Fruit fly (Drosophila melanogaster): ENCODE measurements around the gene CG32266.

CG32266 gene

DNA sequence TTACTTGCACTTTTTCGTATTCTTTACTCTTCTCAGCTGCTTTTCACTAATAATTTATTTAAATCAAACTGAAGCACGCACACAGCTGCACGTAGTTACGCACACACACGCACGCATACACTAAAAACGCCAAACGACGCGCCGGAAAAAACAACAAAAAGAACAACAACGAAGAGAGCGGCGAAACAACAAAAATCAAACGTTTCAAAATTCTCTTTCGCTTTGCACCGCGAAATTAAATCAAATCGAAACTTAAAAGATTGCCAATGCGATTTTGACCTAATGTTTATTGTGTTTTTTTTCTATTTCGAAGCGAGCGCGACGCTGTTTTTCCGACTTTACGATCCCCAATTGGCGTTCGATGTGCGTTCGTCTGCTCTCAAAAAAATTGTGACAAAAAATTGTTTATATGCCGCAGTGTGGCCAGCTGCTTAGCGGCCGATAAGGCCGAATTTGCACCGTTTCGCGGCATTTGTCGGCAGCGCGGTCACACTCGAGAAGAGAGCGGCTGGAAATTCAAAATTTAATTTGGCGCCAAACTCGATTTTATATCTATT, 2.9 kb upstream of the CG32266 start:
- no peak for TF ChIP-seq cnc (optimal IDR thresholded peaks at IDR 0.05)
- TF ChIP-seq CG7045 (GFP tag; optimal IDR thresholded peaks at IDR 0.05) = no peak
- TF ChIP-seq cic (GFP tag; optimal IDR thresholded peaks at IDR 0.05) = peak; percentile 58
- no peak for TF ChIP-seq pad (GFP tag; optimal IDR thresholded peaks at IDR 0.05)
- peak; percentile 25 for TF ChIP-seq CG1620 (GFP tag; optimal IDR thresholded peaks at IDR 0.05)
- TF ChIP-seq CG7101 (tag; optimal IDR thresholded peaks at IDR 0.05) = peak; percentile 56
- peak; percentile 62 for TF ChIP-seq tj (GFP tag; optimal IDR thresholded peaks at IDR 0.05)
- no peak for TF ChIP-seq CG14711 (tag; optimal IDR thresholded peaks at IDR 0.05)
- peak; percentile 48 for TF ChIP-seq CG12768 (GFP tag; optimal IDR thresholded peaks at IDR 0.05)
- TF ChIP-seq kay (GFP tag; ENCODE audit: borderline replicate concordance) = peak; percentile 61
- peak; percentile 54 for TF ChIP-seq Hr96 (GFP tag; optimal IDR thresholded peaks at IDR 0.05)
- no peak for TF ChIP-seq ovo (GFP tag; optimal IDR thresholded peaks at IDR 0.05)
- no peak for TF ChIP-seq CG5204 (GFP tag; optimal IDR thresholded peaks at IDR 0.05)
- peak; percentile 47 for TF ChIP-seq Crg-1 (GFP tag; optimal IDR thresholded peaks at IDR 0.05)
- peak; percentile 63 for TF ChIP-seq Mnt (GFP tag; optimal IDR thresholded peaks at IDR 0.05)
- TF ChIP-seq CG33017 (tag; optimal IDR thresholded peaks at IDR 0.05) = peak; percentile 48
- peak; percentile 23 for TF ChIP-seq CG11617 (GFP tag; optimal IDR thresholded peaks at IDR 0.05)
- peak; percentile 43 for TF ChIP-seq bab1 (GFP tag; optimal IDR thresholded peaks at IDR 0.05)
- no peak for TF ChIP-seq toe (GFP tag; optimal IDR thresholded peaks at IDR 0.05)
- no peak for TF ChIP-seq Clk (GFP tag; optimal IDR thresholded peaks at IDR 0.05)

DNA sequence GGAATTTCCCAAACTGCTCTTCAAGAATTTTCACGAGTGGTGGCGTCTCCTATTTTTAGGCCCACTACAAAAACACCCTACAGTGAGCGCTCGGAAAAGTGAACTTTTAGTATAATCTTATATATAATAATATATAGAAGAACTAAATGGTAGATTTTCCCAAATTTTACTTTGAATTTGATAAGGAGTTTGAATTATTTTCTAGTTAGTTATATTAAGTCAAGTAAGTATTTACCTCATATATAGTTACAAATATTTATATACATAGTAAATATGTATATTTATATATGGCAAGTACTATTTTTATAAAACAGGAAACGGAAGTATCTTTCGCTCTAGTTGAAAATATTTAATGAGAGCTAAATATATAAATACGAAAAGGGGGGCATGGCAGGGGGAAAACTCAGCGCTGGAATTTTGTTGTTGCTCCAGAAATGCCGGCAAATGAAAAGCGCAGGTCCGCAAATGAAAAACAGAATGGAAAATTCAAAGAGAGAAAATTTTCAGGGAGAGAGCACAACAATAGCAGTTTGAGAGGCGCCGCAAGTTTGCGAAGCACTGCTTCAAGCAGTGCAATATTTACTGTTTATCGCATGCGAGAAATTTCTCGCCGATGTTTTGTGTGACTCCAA, 1.7 kb upstream of the CG32266 start:
- TF ChIP-seq CG1620 (GFP tag; optimal IDR thresholded peaks at IDR 0.05) (no peak), cic (GFP tag; optimal IDR thresholded peaks at IDR 0.05) (peak; percentile 11)

DNA sequence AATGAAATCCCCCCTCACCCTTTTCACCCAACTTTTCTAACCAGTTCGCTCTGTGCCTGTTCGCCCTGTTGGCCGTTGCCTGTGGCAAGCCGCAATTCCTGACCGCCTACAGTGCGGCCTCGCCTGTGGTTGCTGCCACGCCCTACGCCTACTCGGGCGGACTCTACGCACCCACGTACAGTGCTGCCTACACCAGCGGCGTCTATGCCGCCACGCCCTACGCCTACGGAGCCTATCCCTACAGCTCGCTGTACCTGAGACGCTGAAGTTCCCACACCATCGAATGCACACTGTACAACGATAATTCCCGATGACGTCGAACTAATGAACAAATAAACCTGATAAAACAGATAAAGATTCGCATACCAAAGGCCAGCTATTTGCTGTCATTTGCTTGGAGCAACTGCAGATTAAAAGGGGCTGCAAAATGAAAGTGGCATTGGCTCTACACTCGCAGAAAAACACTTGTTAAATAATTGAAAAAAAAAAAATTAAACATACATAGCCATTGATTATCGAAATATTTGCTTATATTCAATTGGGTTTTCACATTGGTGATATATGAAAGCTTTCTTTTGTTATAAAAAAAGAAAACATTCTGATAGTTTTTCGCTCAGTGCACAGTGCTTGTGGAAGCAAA, 559 bp downstream of the CG32266 start:
- TF ChIP-seq CG7101 (tag; optimal IDR thresholded peaks at IDR 0.05) (no peak), CG5204 (GFP tag; optimal IDR thresholded peaks at IDR 0.05) (no peak), CG12768 (GFP tag; optimal IDR thresholded peaks at IDR 0.05) (no peak), kay (GFP tag; ENCODE audit: borderline replicate concordance) (peak; percentile 63)

DNA sequence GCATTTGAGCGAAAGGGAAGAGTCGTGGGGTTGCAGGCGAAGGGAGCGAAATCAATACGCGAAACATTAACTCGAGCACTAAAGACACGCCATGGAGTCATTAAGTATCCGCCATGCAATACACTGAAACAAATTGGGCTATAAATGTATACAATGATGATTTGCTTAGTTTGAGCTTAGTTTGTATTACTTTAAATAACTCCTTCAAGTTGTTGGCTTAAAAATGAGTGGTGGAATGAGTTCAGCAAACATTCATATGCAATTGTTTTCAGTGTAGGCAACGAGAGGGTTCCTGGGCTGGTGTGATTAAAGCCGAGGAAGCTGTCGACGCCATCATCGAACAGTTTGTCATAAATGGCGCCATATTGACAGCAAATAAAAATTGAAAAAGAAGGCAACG, 7.1 kb downstream of the CG32266 start:
- TF ChIP-seq CG12768 (GFP tag; optimal IDR thresholded peaks at IDR 0.05) = no peak
- TF ChIP-seq cnc (optimal IDR thresholded peaks at IDR 0.05) = no peak
- TF ChIP-seq Hr96 (GFP tag; optimal IDR thresholded peaks at IDR 0.05) = no peak
- no peak for TF ChIP-seq CG5204 (GFP tag; optimal IDR thresholded peaks at IDR 0.05)
- TF ChIP-seq tj (GFP tag; optimal IDR thresholded peaks at IDR 0.05) = no peak
- no peak for TF ChIP-seq Clk (GFP tag; optimal IDR thresholded peaks at IDR 0.05)
- TF ChIP-seq CG11617 (GFP tag; optimal IDR thresholded peaks at IDR 0.05) = no peak
- no peak for TF ChIP-seq ovo (GFP tag; optimal IDR thresholded peaks at IDR 0.05)
- TF ChIP-seq cic (GFP tag; optimal IDR thresholded peaks at IDR 0.05) = no peak
- no peak for TF ChIP-seq kay (GFP tag; ENCODE audit: borderline replicate concordance)
- TF ChIP-seq bab1 (GFP tag; optimal IDR thresholded peaks at IDR 0.05) = no peak
- no peak for TF ChIP-seq CG14711 (tag; optimal IDR thresholded peaks at IDR 0.05)

DNA sequence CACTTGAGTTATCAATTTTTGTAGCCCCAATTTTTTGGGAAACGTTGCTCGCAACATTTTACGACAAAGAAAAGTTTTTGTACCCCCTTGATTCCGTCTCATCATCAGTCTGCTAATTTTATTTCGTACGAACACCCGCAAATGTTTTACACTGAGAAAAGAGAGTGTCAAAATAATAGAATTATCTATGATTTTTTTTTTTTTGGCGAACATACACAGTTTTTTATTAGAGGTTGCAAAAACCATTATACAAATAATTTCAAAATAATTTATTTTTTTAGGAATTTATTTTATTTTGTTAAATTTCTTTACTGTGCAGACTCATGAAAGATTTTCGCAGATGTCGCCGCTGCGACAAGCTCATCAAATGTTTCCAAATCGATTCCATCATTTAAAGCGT, 7.9 kb downstream of the CG32266 start:
- peak; percentile 28 for TF ChIP-seq kay (GFP tag; ENCODE audit: borderline replicate concordance)
- TF ChIP-seq Clk (GFP tag; optimal IDR thresholded peaks at IDR 0.05) = no peak
- TF ChIP-seq tj (GFP tag; optimal IDR thresholded peaks at IDR 0.05) = no peak
- no peak for TF ChIP-seq CG7101 (tag; optimal IDR thresholded peaks at IDR 0.05)

DNA sequence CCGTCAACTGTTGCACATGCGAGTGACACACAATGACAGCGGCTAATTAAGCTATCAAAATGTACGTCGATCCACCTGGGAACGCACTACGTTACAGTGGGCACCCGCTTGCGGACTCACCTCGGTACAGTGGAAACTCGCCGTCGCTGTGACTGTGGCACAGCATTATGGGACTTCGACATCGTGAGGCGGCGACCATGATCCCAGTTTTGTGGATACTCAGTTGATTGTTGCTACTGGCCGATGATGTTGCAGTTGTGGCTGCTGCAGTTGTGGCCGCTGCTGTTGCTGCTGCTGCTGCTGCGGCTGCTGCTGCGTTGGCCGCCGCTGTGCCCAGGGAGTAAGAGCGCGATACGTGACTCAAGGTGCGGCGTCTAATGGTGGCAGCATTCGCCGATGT, 9.2 kb downstream of the CG32266 start:
- no peak for TF ChIP-seq CG33017 (tag; optimal IDR thresholded peaks at IDR 0.05)
- TF ChIP-seq cnc (optimal IDR thresholded peaks at IDR 0.05) = no peak
- TF ChIP-seq tj (GFP tag; optimal IDR thresholded peaks at IDR 0.05) = no peak

DNA sequence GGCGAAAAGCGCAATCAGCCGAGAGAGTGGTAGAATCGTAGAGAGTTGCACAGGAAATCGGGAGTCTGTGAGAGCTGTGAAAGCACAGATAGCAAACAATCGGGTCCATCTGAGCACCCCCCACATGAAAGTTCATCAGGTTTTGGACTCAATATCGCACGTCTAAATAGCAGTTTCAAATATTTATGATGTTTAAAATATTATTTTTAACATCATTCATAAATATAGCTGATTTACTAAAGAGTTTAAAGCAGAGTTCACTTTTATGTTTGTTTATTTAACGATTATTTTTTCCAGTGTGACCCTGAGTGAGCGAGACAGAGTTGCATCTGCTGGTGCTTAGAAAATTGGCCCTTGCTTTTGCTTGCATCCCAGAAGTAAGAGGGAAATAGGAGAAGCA, 10.7 kb downstream of the CG32266 start:
- TF ChIP-seq CG1620 (GFP tag; optimal IDR thresholded peaks at IDR 0.05) (no peak), Clk (GFP tag; optimal IDR thresholded peaks at IDR 0.05) (no peak), CG33017 (tag; optimal IDR thresholded peaks at IDR 0.05) (peak; percentile 18), CG14711 (tag; optimal IDR thresholded peaks at IDR 0.05) (no peak)

DNA sequence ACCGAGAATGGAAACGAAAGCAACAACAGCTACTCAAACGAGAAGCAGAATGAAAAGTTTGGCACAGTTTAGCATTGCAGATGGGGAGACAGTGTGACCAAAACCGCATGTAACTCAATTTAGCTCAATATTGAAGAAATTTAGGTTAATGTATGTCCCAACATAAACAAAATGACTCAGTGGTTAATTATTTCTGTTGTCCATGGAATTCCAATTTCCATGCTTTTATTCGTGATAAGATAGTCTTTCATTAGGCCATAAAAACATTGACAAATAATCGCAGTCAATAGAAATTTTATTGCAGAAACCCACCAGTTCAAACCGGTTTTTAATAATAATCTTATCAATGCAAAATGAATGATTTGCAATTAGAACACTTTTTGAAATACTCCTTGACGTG, 11.2 kb downstream of the CG32266 start:
- TF ChIP-seq Clk (GFP tag; optimal IDR thresholded peaks at IDR 0.05) = no peak
- no peak for TF ChIP-seq kay (GFP tag; ENCODE audit: borderline replicate concordance)
- no peak for TF ChIP-seq Mnt (GFP tag; optimal IDR thresholded peaks at IDR 0.05)
- no peak for TF ChIP-seq Crg-1 (GFP tag; optimal IDR thresholded peaks at IDR 0.05)
- no peak for TF ChIP-seq CG33017 (tag; optimal IDR thresholded peaks at IDR 0.05)
- TF ChIP-seq pad (GFP tag; optimal IDR thresholded peaks at IDR 0.05) = no peak
- TF ChIP-seq toe (GFP tag; optimal IDR thresholded peaks at IDR 0.05) = no peak
- no peak for TF ChIP-seq tj (GFP tag; optimal IDR thresholded peaks at IDR 0.05)
- TF ChIP-seq Hr96 (GFP tag; optimal IDR thresholded peaks at IDR 0.05) = no peak
- no peak for TF ChIP-seq CG12768 (GFP tag; optimal IDR thresholded peaks at IDR 0.05)
- TF ChIP-seq cic (GFP tag; optimal IDR thresholded peaks at IDR 0.05) = no peak
- TF ChIP-seq CG1620 (GFP tag; optimal IDR thresholded peaks at IDR 0.05) = no peak
- TF ChIP-seq cnc (optimal IDR thresholded peaks at IDR 0.05) = no peak
- TF ChIP-seq CG7045 (GFP tag; optimal IDR thresholded peaks at IDR 0.05) = no peak
